Worm (Caenorhabditis elegans) whole organism, L4/young adult: ENCODE data around the gene srw-89.

Source experiments
- W03F9.2 ChIP-seq: fragments of 150-350 bp; optimal IDR thresholded peaks from 2 replicates; lab custom pipeline; 2014; ENCODE audit warnings: missing biosample characterization, missing genetic modification characterization
- dao-5 ChIP-seq: sonication (generic microtip); optimal IDR thresholded peaks from 2 replicates; lab custom pipeline; 2016; ENCODE audit warnings: missing genotype, missing genetic modification characterization, moderate library complexity, missing compliant biosample characterization
- him-1 ChIP-seq: sonication (generic microtip); optimal IDR thresholded peaks from 2 replicates; lab custom pipeline; 2016; ENCODE audit warnings: missing genotype, missing genetic modification reagents, missing genetic modification characterization, missing compliant biosample characterization

Gene srw-89

ce11 chrV:4016780-4017179, at the start of gene srw-89:
Gene srw-89, plus strand, starts transcription at chrV:4017080.
- TF ChIP-seq him-1 (tag; lab: Kevin White, UChicago) (no peak), dao-5 (tag; lab: Kevin White, UChicago) (no peak), W03F9.2 (tag; lab: Kevin White, UChicago) (no peak)

- TF ChIP-seq W03F9.2 (tag; lab: Kevin White, UChicago): no peak
- no peak for TF ChIP-seq dao-5 (tag; lab: Kevin White, UChicago)
- TF ChIP-seq him-1 (tag; lab: Kevin White, UChicago): no peak
These were observed 49.1 kb upstream of the srw-89 start, which contains the start of gene cyp-34A8 for ce11 chrV:3967762-3968161. Gene cyp-34A8, minus strand, starts transcription at chrV:3967823.

- TF ChIP-seq W03F9.2 (tag; lab: Kevin White, UChicago) (no peak), him-1 (tag; lab: Kevin White, UChicago) (no peak), dao-5 (tag; lab: Kevin White, UChicago) (no peak)
These were observed 48.0 kb upstream of the srw-89 start for ce11 chrV:3968929-3969328.

- TF ChIP-seq dao-5 (tag; lab: Kevin White, UChicago): no peak
- no peak for TF ChIP-seq him-1 (tag; lab: Kevin White, UChicago)
- TF ChIP-seq W03F9.2 (tag; lab: Kevin White, UChicago): no peak
These were observed 47.2 kb upstream of the srw-89 start for ce11 chrV:3969664-3970063.

- TF ChIP-seq him-1 (tag; lab: Kevin White, UChicago) (no peak), dao-5 (tag; lab: Kevin White, UChicago) (no peak), W03F9.2 (tag; lab: Kevin White, UChicago) (no peak)
These were observed 46.5 kb upstream of the srw-89 start, which contains the start of gene cyp-34A9 for ce11 chrV:3970410-3970809. Gene cyp-34A9, minus strand, starts transcription at chrV:3970540.

ce11 chrV:3972846-3973245, 44.0 kb upstream of the srw-89 start, which contains the start of gene cyp-34A10:
Gene cyp-34A10, minus strand, starts transcription at chrV:3972991.
- TF ChIP-seq dao-5 (tag; lab: Kevin White, UChicago) (no peak), W03F9.2 (tag; lab: Kevin White, UChicago) (no peak)

ce11 chrV:3974361-3974760, 42.5 kb upstream of the srw-89 start, which contains the start of gene str-82:
Gene str-82, plus strand, starts transcription at chrV:3974661.
- TF ChIP-seq him-1 (tag; lab: Kevin White, UChicago): no peak
- no peak for TF ChIP-seq W03F9.2 (tag; lab: Kevin White, UChicago)

- TF ChIP-seq dao-5 (tag; lab: Kevin White, UChicago): no peak
- TF ChIP-seq him-1 (tag; lab: Kevin White, UChicago): no peak
- TF ChIP-seq W03F9.2 (tag; lab: Kevin White, UChicago): no peak
These were observed 39.9 kb upstream of the srw-89 start, which contains the start of gene str-83 for ce11 chrV:3976964-3977363. Gene str-83, plus strand, starts transcription at chrV:3977264.

- no peak for TF ChIP-seq dao-5 (tag; lab: Kevin White, UChicago)
- TF ChIP-seq him-1 (tag; lab: Kevin White, UChicago): no peak
- no peak for TF ChIP-seq W03F9.2 (tag; lab: Kevin White, UChicago)
These were observed 37.8 kb upstream of the srw-89 start, which contains the start of gene nlp-34 for ce11 chrV:3979053-3979452. Gene nlp-34, minus strand, starts transcription at chrV:3979134.

ce11 chrV:3979819-3980218, 37.1 kb upstream of the srw-89 start, which contains the start of gene nlp-31:
Gene nlp-31, plus strand, starts transcription at chrV:3980055.
- TF ChIP-seq dao-5 (tag; lab: Kevin White, UChicago) (no peak), W03F9.2 (tag; lab: Kevin White, UChicago) (no peak), him-1 (tag; lab: Kevin White, UChicago) (no peak)

ce11 chrV:3980228-3980933, 36.5 kb upstream of the srw-89 start:
- TF ChIP-seq dao-5 (tag; lab: Kevin White, UChicago): no peak
- no peak for TF ChIP-seq W03F9.2 (tag; lab: Kevin White, UChicago)
- no peak for TF ChIP-seq him-1 (tag; lab: Kevin White, UChicago)

- TF ChIP-seq him-1 (tag; lab: Kevin White, UChicago): no peak
- TF ChIP-seq dao-5 (tag; lab: Kevin White, UChicago): no peak
- no peak for TF ChIP-seq W03F9.2 (tag; lab: Kevin White, UChicago)
These were observed 35.2 kb upstream of the srw-89 start, which contains the start of gene nlp-30 for ce11 chrV:3981680-3982079. Gene nlp-30, plus strand, starts transcription at chrV:3981980.

- TF ChIP-seq W03F9.2 (tag; lab: Kevin White, UChicago) (no peak), him-1 (tag; lab: Kevin White, UChicago) (no peak), dao-5 (tag; lab: Kevin White, UChicago) (no peak)
These were observed 32.7 kb upstream of the srw-89 start, which contains the start of gene nlp-29 for ce11 chrV:3984178-3984577. Gene nlp-29, plus strand, starts transcription at chrV:3984425.
